Worm (Caenorhabditis elegans) whole organism, L3 larva: ENCODE results near the gene yars-2.
A peak's percentile ranks its signal among the peaks of the same experiment; 100 is the strongest.

ENCODE experiments used
- R02D3.7 ChIP-seq: fragments of 150-350 bp; optimal IDR thresholded peaks from 2 replicates; lab custom pipeline; 2014; ENCODE audit warnings: missing biosample characterization, missing genetic modification characterization
- ZK546.5 ChIP-seq: sonication (generic microtip); optimal IDR thresholded peaks from 2 replicates; lab custom pipeline; 2017; ENCODE audit warnings: missing biosample characterization, missing genetic modification characterization
- ama-1 ChIP-seq: fragments of 150-350 bp; optimal IDR thresholded peaks from 2 replicates; lab custom pipeline; 2018
- ceh-28 ChIP-seq: fragments of 150-350 bp; optimal IDR thresholded peaks from 2 replicates; lab custom pipeline; 2014; ENCODE audit warnings: missing biosample characterization, missing genetic modification reagents, missing genetic modification characterization
- ceh-82 ChIP-seq: fragments of 150-350 bp; optimal IDR thresholded peaks from 2 replicates; lab custom pipeline; 2014; ENCODE audit warnings: missing biosample characterization, missing genetic modification characterization
- daf-12 ChIP-seq: fragments of 150-350 bp; optimal IDR thresholded peaks from 2 replicates; lab custom pipeline; 2014; ENCODE audit warnings: missing biosample characterization, missing genetic modification reagents, missing genetic modification characterization
- egl-27 ChIP-seq: sonication (generic microtip); optimal IDR thresholded peaks from 4 replicates; lab custom pipeline; 2017; ENCODE audit warnings: missing biosample characterization, missing genetic modification reagents, missing genetic modification characterization
- egl-5 ChIP-seq: fragments of 150-350 bp; optimal IDR thresholded peaks from 2 replicates; lab custom pipeline; 2017; ENCODE audit warnings: missing biosample characterization, missing genetic modification reagents, missing genetic modification characterization, inconsistent platforms
- elt-2 ChIP-seq: sonication (generic microtip); optimal IDR thresholded peaks from 2 replicates; lab custom pipeline; 2016; ENCODE audit warnings: missing genetic modification reagents, mild to moderate bottlenecking, missing genetic modification characterization, missing compliant biosample characterization
- elt-3 ChIP-seq, 3 experiments: fragments of 150-350 bp in 1 of 3; sonication (generic microtip) in 2 of 3; optimal IDR thresholded peaks; 2 replicates in 2 of 3; 4 replicates in 1 of 3; lab custom pipeline; 2014 to 2017; ENCODE audit warnings: missing biosample characterization in 3 of 3, missing genetic modification characterization in 3 of 3
- eor-1 ChIP-seq, 2 experiments: fragments of 150-350 bp; optimal IDR thresholded peaks; 2 replicates each; lab custom pipeline; 2014 to 2018; ENCODE audit warnings: missing biosample characterization in 2 of 2, missing genetic modification characterization in 2 of 2
- fkh-10 ChIP-seq: sonication (generic microtip); optimal IDR thresholded peaks from 2 replicates; lab custom pipeline; 2017; ENCODE audit warnings: missing biosample characterization, missing genetic modification reagents, missing genetic modification characterization
- fkh-2 ChIP-seq: fragments of 150-350 bp; optimal IDR thresholded peaks from 2 replicates; lab custom pipeline; 2014; ENCODE audit warnings: missing biosample characterization, missing genetic modification reagents, missing genetic modification characterization
- fos-1 ChIP-seq: fragments of 150-350 bp; optimal IDR thresholded peaks from 2 replicates; lab custom pipeline; 2014; ENCODE audit warnings: missing biosample characterization, missing genetic modification characterization
- hmg-11 ChIP-seq: sonication (generic microtip); optimal IDR thresholded peaks from 2 replicates; lab custom pipeline; 2016; ENCODE audit warnings: missing genetic modification characterization, missing compliant biosample characterization
- jun-1 ChIP-seq: fragments of 150-350 bp; optimal IDR thresholded peaks from 2 replicates; lab custom pipeline; 2014; ENCODE audit warnings: missing biosample characterization, missing genetic modification reagents, missing genetic modification characterization
- lin-15B ChIP-seq: fragments of 150-350 bp; optimal IDR thresholded peaks from 2 replicates; lab custom pipeline; 2014; ENCODE audit warnings: missing biosample characterization, missing genetic modification characterization
- lin-39 ChIP-seq: fragments of 150-350 bp; optimal IDR thresholded peaks from 2 replicates; lab custom pipeline; 2018; ENCODE audit warnings: missing biosample characterization, missing genetic modification reagents, missing genetic modification characterization
- lsy-12 ChIP-seq: sonication (generic microtip); optimal IDR thresholded peaks from 2 replicates; lab custom pipeline; 2016; ENCODE audit warnings: mild to moderate bottlenecking, missing genetic modification characterization, missing compliant biosample characterization
- mdl-1 ChIP-seq: fragments of 150-350 bp; optimal IDR thresholded peaks from 2 replicates; lab custom pipeline; 2014; ENCODE audit warnings: missing biosample characterization, missing genetic modification characterization
- mml-1 ChIP-seq: fragments of 150-350 bp; sonication (generic microtip); optimal IDR thresholded peaks from 3 replicates; lab custom pipeline; 2014; ENCODE audit warnings: missing biosample characterization, missing genetic modification characterization
- nfya-1 ChIP-seq: sonication (generic microtip); optimal IDR thresholded peaks from 2 replicates; lab custom pipeline; 2017; ENCODE audit warnings: missing genetic modification characterization, mild to moderate bottlenecking, missing compliant biosample characterization, antibody characterized with exemption, moderate library complexity; ENCODE audit not compliant: insufficient read depth
- nhr-11 ChIP-seq: fragments of 150-350 bp; optimal IDR thresholded peaks from 2 replicates; lab custom pipeline; 2014; ENCODE audit warnings: missing biosample characterization, missing genetic modification characterization
- nhr-23 ChIP-seq: fragments of 150-350 bp; optimal IDR thresholded peaks from 2 replicates; lab custom pipeline; 2014; ENCODE audit warnings: missing biosample characterization, missing genetic modification reagents, missing genetic modification characterization
- nhr-237 ChIP-seq: fragments of 150-350 bp; optimal IDR thresholded peaks from 2 replicates; lab custom pipeline; 2014; ENCODE audit warnings: missing biosample characterization, missing genetic modification characterization
- nhr-25 ChIP-seq: sonication (generic microtip); optimal IDR thresholded peaks from 2 replicates; lab custom pipeline; 2017; ENCODE audit warnings: missing biosample characterization, missing genetic modification characterization
- nhr-43 ChIP-seq: sonication (generic microtip); optimal IDR thresholded peaks from 2 replicates; lab custom pipeline; 2016; ENCODE audit warnings: mild to moderate bottlenecking, missing genetic modification characterization, missing compliant biosample characterization; ENCODE audit not compliant: poor library complexity, severe bottlenecking
- nhr-67 ChIP-seq: fragments of 150-350 bp; optimal IDR thresholded peaks from 2 replicates; lab custom pipeline; 2014; ENCODE audit warnings: missing biosample characterization, missing genetic modification characterization
- nhr-77 ChIP-seq: fragments of 150-350 bp; optimal IDR thresholded peaks from 2 replicates; lab custom pipeline; 2014; ENCODE audit warnings: missing biosample characterization, missing genetic modification characterization
- pha-4 ChIP-seq: fragments of 150-350 bp; optimal IDR thresholded peaks from 2 replicates; lab custom pipeline; 2014; ENCODE audit warnings: missing biosample characterization, missing genetic modification reagents, missing genetic modification characterization
- pqm-1 ChIP-seq: fragments of 150-350 bp; optimal IDR thresholded peaks from 2 replicates; lab custom pipeline; 2017; ENCODE audit warnings: missing biosample characterization, missing genetic modification characterization, inconsistent platforms
- sea-2 ChIP-seq: fragments of 150-350 bp; sonication (generic microtip); optimal IDR thresholded peaks from 4 replicates; lab custom pipeline; 2014; ENCODE audit warnings: missing biosample characterization, missing genetic modification reagents, missing genetic modification characterization
- snpc-4 ChIP-seq: fragments of 150-350 bp; optimal IDR thresholded peaks from 2 replicates; lab custom pipeline; 2014; ENCODE audit warnings: missing biosample characterization, missing genetic modification characterization
- tbx-2 ChIP-seq: sonication (generic microtip); optimal IDR thresholded peaks from 2 replicates; lab custom pipeline; 2016; ENCODE audit warnings: mild to moderate bottlenecking, missing genetic modification characterization, missing compliant biosample characterization
- unc-39 ChIP-seq: sonication (generic microtip); optimal IDR thresholded peaks from 4 replicates; lab custom pipeline; 2017; ENCODE audit warnings: missing biosample characterization, missing genetic modification characterization
- ztf-11 ChIP-seq: fragments of 150-350 bp; optimal IDR thresholded peaks from 2 replicates; lab custom pipeline; 2014; ENCODE audit warnings: missing biosample characterization, missing genetic modification characterization
- ztf-4 ChIP-seq: fragments of 150-350 bp; optimal IDR thresholded peaks from 2 replicates; lab custom pipeline; 2014; ENCODE audit warnings: missing biosample characterization, missing genetic modification characterization

yars-2 gene

DNA sequence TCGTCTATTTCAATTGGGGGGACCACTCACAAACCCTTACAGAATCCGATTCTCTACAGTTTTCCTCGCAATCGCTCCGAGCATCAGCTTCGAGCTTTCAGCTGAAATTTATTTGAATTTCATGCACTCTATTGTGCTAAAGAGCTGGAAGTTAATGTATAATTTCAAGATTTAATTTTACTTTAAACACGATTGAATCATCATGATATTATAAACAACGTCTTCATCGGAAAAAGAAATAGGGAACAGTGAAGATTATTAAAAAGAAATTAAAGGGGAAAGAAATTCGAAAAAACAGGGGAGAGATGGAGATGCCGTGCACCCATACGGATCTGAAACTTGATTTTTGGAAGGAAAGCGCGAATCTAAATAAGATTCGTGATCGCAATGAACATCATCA lies 31.7 kb upstream of the yars-2 start, which contains the start of gene hoe-1:
hoe-1 (minus strand) TSS at position 101 of the 400 bp plus-strand sequence.
- TF ChIP-seq lsy-12 (tag; lab: Kevin White, UChicago) (no peak), elt-2 (tag; lab: Kevin White, UChicago) (no peak), mml-1 (tag; lab: Kevin White, UChicago) (no peak), pqm-1 (tag; lab: Kevin White, UChicago) (no peak), lin-39 (tag; lab: Kevin White, UChicago) (no peak), ztf-11 (no peak), egl-27 (no peak)

ce11 chrIV:4742480-4742879 lies 30.1 kb upstream of the yars-2 start:
- TF ChIP-seq ama-1 (lab: Kevin White, UChicago) (no peak), nhr-25 (no peak), hmg-11 (tag; lab: Kevin White, UChicago) (no peak), pqm-1 (tag; lab: Kevin White, UChicago) (no peak), fkh-10 (GFP tag; lab: Kevin White, UChicago) (no peak), sea-2 (GFP tag; lab: Kevin White, UChicago) (no peak), egl-27 (no peak), daf-12 (tag; lab: Kevin White, UChicago) (no peak), ztf-4 (tag; lab: Kevin White, UChicago) (no peak), nhr-23 (no peak), unc-39 (no peak), nhr-67 (tag; lab: Kevin White, UChicago) (no peak), fos-1 (tag; lab: Kevin White, UChicago) (no peak), nhr-77 (tag; lab: Kevin White, UChicago) (no peak), egl-5 (tag; lab: Kevin White, UChicago) (no peak), nhr-11 (tag; lab: Kevin White, UChicago) (no peak), nhr-237 (tag; lab: Kevin White, UChicago) (no peak), R02D3.7 (tag; lab: Kevin White, UChicago) (no peak), elt-3 (tag; optimal IDR thresholded peaks at IDR 0.05; lab: Kevin White, UChicago) (no peak)
- TF ChIP-seq, all 47 proteins: peak for 0

- no peak for TF ChIP-seq lsy-12 (tag; lab: Kevin White, UChicago)
- no peak for TF ChIP-seq jun-1 (tag; lab: Kevin White, UChicago)
- no peak for TF ChIP-seq fkh-2 (tag; lab: Kevin White, UChicago)
- TF ChIP-seq nhr-11 (tag; lab: Kevin White, UChicago): no peak
- no peak for TF ChIP-seq elt-3 (tag; optimal IDR thresholded peaks at IDR 0.05; lab: Kevin White, UChicago)
- no peak for TF ChIP-seq mdl-1 (tag; lab: Kevin White, UChicago)
- no peak for TF ChIP-seq eor-1 (tag; optimal IDR thresholded peaks at IDR 0.05; lab: Kevin White, UChicago)
- no peak for TF ChIP-seq ztf-11
- TF ChIP-seq ztf-4 (tag; lab: Kevin White, UChicago): no peak
Measured at ce11 chrIV:4737258-4737657, 24.8 kb upstream of the yars-2 start, which contains the start of gene fbxb-78. Gene fbxb-78, plus strand, starts transcription at chrIV:4737558.

DNA sequence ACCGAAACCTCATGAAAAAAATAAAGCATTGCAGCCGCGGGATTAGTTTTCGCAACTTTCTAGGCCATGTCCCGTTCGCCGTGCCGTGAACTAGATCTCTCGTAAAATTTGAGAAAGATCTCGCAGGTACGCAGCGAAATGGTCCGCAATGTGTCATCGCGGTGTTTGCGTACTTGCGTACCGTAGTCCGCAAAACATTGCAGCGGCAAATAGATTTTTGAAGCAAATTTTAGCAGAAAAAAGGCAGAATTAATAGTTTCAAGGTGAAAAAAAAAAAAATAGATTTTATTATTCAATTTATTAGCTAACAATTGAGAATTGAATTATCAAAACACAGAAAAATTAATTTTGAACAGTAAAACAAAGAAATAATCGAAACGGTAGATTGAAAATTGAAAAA lies 15.5 kb upstream of the yars-2 start:
- TF ChIP-seq ZK546.5 (tag; lab: Kevin White, UChicago) (peak; percentile 46), pha-4 (tag; lab: Kevin White, UChicago) (peak; percentile 22), nhr-77 (tag; lab: Kevin White, UChicago) (peak; percentile 60), nhr-43 (tag; lab: Kevin White, UChicago) (peak; percentile 88), snpc-4 (tag; lab: Kevin White, UChicago) (peak; percentile 54), lsy-12 (tag; lab: Kevin White, UChicago) (peak; percentile 92), elt-2 (tag; lab: Kevin White, UChicago) (peak; percentile 79), jun-1 (tag; lab: Kevin White, UChicago) (peak; percentile 10), nhr-23 (peak; percentile 83), R02D3.7 (tag; lab: Kevin White, UChicago) (peak; percentile 84), nfya-1 (peak; percentile 72), tbx-2 (tag; lab: Kevin White, UChicago) (peak; percentile 88), ceh-82 (tag; lab: Kevin White, UChicago) (peak; percentile 10), nhr-11 (tag; lab: Kevin White, UChicago) (peak; percentile 73), lin-15B (tag; lab: Kevin White, UChicago) (peak; percentile 84), nhr-25 (peak; percentile 51), ceh-28 (tag; lab: Kevin White, UChicago) (peak; percentile 40)
